Worm (Caenorhabditis elegans) whole organism, L3 larva: ENCODE measurements around the gene idpc-1.

Source experiments
- R02D3.7 ChIP-seq: fragments of 150-350 bp; optimal IDR thresholded peaks from 2 replicates; lab custom pipeline; 2014; ENCODE audit warnings: missing biosample characterization, missing genetic modification characterization
- ZK546.5 ChIP-seq: sonication (generic microtip); optimal IDR thresholded peaks from 2 replicates; lab custom pipeline; 2017; ENCODE audit warnings: missing biosample characterization, missing genetic modification characterization
- aly-2 ChIP-seq: fragments of 150-350 bp; optimal IDR thresholded peaks from 2 replicates; lab custom pipeline; 2014; ENCODE audit warnings: missing biosample characterization, missing genetic modification characterization
- ama-1 ChIP-seq: fragments of 150-350 bp; optimal IDR thresholded peaks from 2 replicates; lab custom pipeline; 2018
- ceh-16 ChIP-seq: sonication (generic microtip); optimal IDR thresholded peaks from 2 replicates; lab custom pipeline; 2017; ENCODE audit warnings: missing biosample characterization, missing genetic modification characterization
- ceh-28 ChIP-seq: fragments of 150-350 bp; optimal IDR thresholded peaks from 2 replicates; lab custom pipeline; 2014; ENCODE audit warnings: missing biosample characterization, missing genetic modification reagents, missing genetic modification characterization
- ceh-82 ChIP-seq: fragments of 150-350 bp; optimal IDR thresholded peaks from 2 replicates; lab custom pipeline; 2014; ENCODE audit warnings: missing biosample characterization, missing genetic modification characterization
- ceh-9 ChIP-seq: sonication (generic microtip); optimal IDR thresholded peaks from 2 replicates; lab custom pipeline; 2018; ENCODE audit warnings: missing biosample characterization, missing genetic modification characterization
- egl-27 ChIP-seq: sonication (generic microtip); optimal IDR thresholded peaks from 4 replicates; lab custom pipeline; 2017; ENCODE audit warnings: missing biosample characterization, missing genetic modification reagents, missing genetic modification characterization
- elt-1 ChIP-seq: fragments of 150-350 bp; optimal IDR thresholded peaks from 2 replicates; lab custom pipeline; 2014; ENCODE audit warnings: missing biosample characterization, missing genetic modification characterization
- elt-2 ChIP-seq: sonication (generic microtip); optimal IDR thresholded peaks from 2 replicates; lab custom pipeline; 2016; ENCODE audit warnings: missing genetic modification reagents, mild to moderate bottlenecking, missing genetic modification characterization, missing compliant biosample characterization
- elt-3 ChIP-seq, 3 experiments: fragments of 150-350 bp in 1 of 3; sonication (generic microtip) in 2 of 3; optimal IDR thresholded peaks; 2 replicates in 2 of 3; 4 replicates in 1 of 3; lab custom pipeline; 2014 to 2017; ENCODE audit warnings: missing biosample characterization in 3 of 3, missing genetic modification characterization in 3 of 3
- eor-1 ChIP-seq, 2 experiments: fragments of 150-350 bp; optimal IDR thresholded peaks; 2 replicates each; lab custom pipeline; 2014 to 2018; ENCODE audit warnings: missing biosample characterization in 2 of 2, missing genetic modification characterization in 2 of 2
- fkh-10 ChIP-seq: sonication (generic microtip); optimal IDR thresholded peaks from 2 replicates; lab custom pipeline; 2017; ENCODE audit warnings: missing biosample characterization, missing genetic modification reagents, missing genetic modification characterization
- fkh-2 ChIP-seq: fragments of 150-350 bp; optimal IDR thresholded peaks from 2 replicates; lab custom pipeline; 2014; ENCODE audit warnings: missing biosample characterization, missing genetic modification reagents, missing genetic modification characterization
- fos-1 ChIP-seq: fragments of 150-350 bp; optimal IDR thresholded peaks from 2 replicates; lab custom pipeline; 2014; ENCODE audit warnings: missing biosample characterization, missing genetic modification characterization
- hmg-11 ChIP-seq: sonication (generic microtip); optimal IDR thresholded peaks from 2 replicates; lab custom pipeline; 2016; ENCODE audit warnings: missing genetic modification characterization, missing compliant biosample characterization
- jun-1 ChIP-seq: fragments of 150-350 bp; optimal IDR thresholded peaks from 2 replicates; lab custom pipeline; 2014; ENCODE audit warnings: missing biosample characterization, missing genetic modification reagents, missing genetic modification characterization
- lin-39 ChIP-seq: fragments of 150-350 bp; optimal IDR thresholded peaks from 2 replicates; lab custom pipeline; 2018; ENCODE audit warnings: missing biosample characterization, missing genetic modification reagents, missing genetic modification characterization
- lsy-12 ChIP-seq: sonication (generic microtip); optimal IDR thresholded peaks from 2 replicates; lab custom pipeline; 2016; ENCODE audit warnings: mild to moderate bottlenecking, missing genetic modification characterization, missing compliant biosample characterization
- mdl-1 ChIP-seq: fragments of 150-350 bp; optimal IDR thresholded peaks from 2 replicates; lab custom pipeline; 2014; ENCODE audit warnings: missing biosample characterization, missing genetic modification characterization
- nfya-1 ChIP-seq: sonication (generic microtip); optimal IDR thresholded peaks from 2 replicates; lab custom pipeline; 2017; ENCODE audit warnings: missing genetic modification characterization, mild to moderate bottlenecking, missing compliant biosample characterization, antibody characterized with exemption, moderate library complexity; ENCODE audit not compliant: insufficient read depth
- nhr-11 ChIP-seq: fragments of 150-350 bp; optimal IDR thresholded peaks from 2 replicates; lab custom pipeline; 2014; ENCODE audit warnings: missing biosample characterization, missing genetic modification characterization
- nhr-23 ChIP-seq: fragments of 150-350 bp; optimal IDR thresholded peaks from 2 replicates; lab custom pipeline; 2014; ENCODE audit warnings: missing biosample characterization, missing genetic modification reagents, missing genetic modification characterization
- nhr-67 ChIP-seq: fragments of 150-350 bp; optimal IDR thresholded peaks from 2 replicates; lab custom pipeline; 2014; ENCODE audit warnings: missing biosample characterization, missing genetic modification characterization
- nhr-76 ChIP-seq: fragments of 150-350 bp; sonication (generic microtip); optimal IDR thresholded peaks from 5 replicates; lab custom pipeline; 2014; ENCODE audit warnings: missing biosample characterization, missing genetic modification characterization
- pha-4 ChIP-seq: fragments of 150-350 bp; optimal IDR thresholded peaks from 2 replicates; lab custom pipeline; 2014; ENCODE audit warnings: missing biosample characterization, missing genetic modification reagents, missing genetic modification characterization
- pqm-1 ChIP-seq: fragments of 150-350 bp; optimal IDR thresholded peaks from 2 replicates; lab custom pipeline; 2017; ENCODE audit warnings: missing biosample characterization, missing genetic modification characterization, inconsistent platforms
- sea-2 ChIP-seq: fragments of 150-350 bp; sonication (generic microtip); optimal IDR thresholded peaks from 4 replicates; lab custom pipeline; 2014; ENCODE audit warnings: missing biosample characterization, missing genetic modification reagents, missing genetic modification characterization
- skn-1 ChIP-seq: fragments of 150-350 bp; optimal IDR thresholded peaks from 2 replicates; lab custom pipeline; 2014; ENCODE audit warnings: missing biosample characterization, missing genetic modification characterization
- snpc-4 ChIP-seq: fragments of 150-350 bp; optimal IDR thresholded peaks from 2 replicates; lab custom pipeline; 2014; ENCODE audit warnings: missing biosample characterization, missing genetic modification characterization
- tbx-2 ChIP-seq: sonication (generic microtip); optimal IDR thresholded peaks from 2 replicates; lab custom pipeline; 2016; ENCODE audit warnings: mild to moderate bottlenecking, missing genetic modification characterization, missing compliant biosample characterization
- unc-62 ChIP-seq: fragments of 150-350 bp; sonication (generic microtip); optimal IDR thresholded peaks from 4 replicates; lab custom pipeline; 2014; ENCODE audit warnings: missing biosample characterization, missing genetic modification reagents, missing genetic modification characterization
- zag-1 ChIP-seq: fragments of 150-350 bp; optimal IDR thresholded peaks from 2 replicates; lab custom pipeline; 2014; ENCODE audit warnings: missing biosample characterization, missing genetic modification characterization
- ztf-4 ChIP-seq: fragments of 150-350 bp; optimal IDR thresholded peaks from 2 replicates; lab custom pipeline; 2014; ENCODE audit warnings: missing biosample characterization, missing genetic modification characterization

Gene idpc-1

ce11 chrIII:11466420-11467188, 39.6 kb downstream of the idpc-1 start:
- TF ChIP-seq aly-2 (tag; lab: Kevin White, UChicago) (no peak), elt-2 (peak; percentile 32), fkh-10 (GFP tag; lab: Kevin White, UChicago) (no peak), eor-1 (tag; optimal IDR thresholded peaks at IDR 0.05; lab: Kevin White, UChicago) (no peak), sea-2 (GFP tag; lab: Kevin White, UChicago) (no peak), ceh-82 (tag; lab: Kevin White, UChicago) (no peak), pha-4 (tag; lab: Kevin White, UChicago) (peak; percentile 13), ceh-28 (tag; lab: Kevin White, UChicago) (peak; percentile 7), jun-1 (tag; lab: Kevin White, UChicago) (no peak), elt-1 (tag; lab: Kevin White, UChicago) (no peak), nfya-1 (peak; percentile 42), mdl-1 (tag; lab: Kevin White, UChicago) (no peak), nhr-23 (no peak), pqm-1 (tag; lab: Kevin White, UChicago) (no peak), egl-27 (no peak), ZK546.5 (no peak), skn-1 (tag; lab: Kevin White, UChicago) (no peak), tbx-2 (tag; lab: Kevin White, UChicago) (no peak), lsy-12 (tag; lab: Kevin White, UChicago) (no peak), ceh-9 (tag; lab: Kevin White, UChicago) (no peak), unc-62 (GFP tag; lab: Kevin White, UChicago) (no peak), fkh-2 (no peak), nhr-76 (tag; lab: Kevin White, UChicago) (no peak), elt-3 (tag; optimal IDR thresholded peaks at IDR 0.05; lab: Kevin White, UChicago) (no peak), ztf-4 (tag; lab: Kevin White, UChicago) (no peak), ceh-16 (tag; lab: Kevin White, UChicago) (no peak), snpc-4 (no peak), nhr-11 (tag; lab: Kevin White, UChicago) (no peak), ama-1 (lab: Kevin White, UChicago) (no peak), zag-1 (tag; lab: Kevin White, UChicago) (no peak), hmg-11 (peak; percentile 49), lin-39 (peak; percentile 25), fos-1 (tag; lab: Kevin White, UChicago) (no peak)

DNA sequence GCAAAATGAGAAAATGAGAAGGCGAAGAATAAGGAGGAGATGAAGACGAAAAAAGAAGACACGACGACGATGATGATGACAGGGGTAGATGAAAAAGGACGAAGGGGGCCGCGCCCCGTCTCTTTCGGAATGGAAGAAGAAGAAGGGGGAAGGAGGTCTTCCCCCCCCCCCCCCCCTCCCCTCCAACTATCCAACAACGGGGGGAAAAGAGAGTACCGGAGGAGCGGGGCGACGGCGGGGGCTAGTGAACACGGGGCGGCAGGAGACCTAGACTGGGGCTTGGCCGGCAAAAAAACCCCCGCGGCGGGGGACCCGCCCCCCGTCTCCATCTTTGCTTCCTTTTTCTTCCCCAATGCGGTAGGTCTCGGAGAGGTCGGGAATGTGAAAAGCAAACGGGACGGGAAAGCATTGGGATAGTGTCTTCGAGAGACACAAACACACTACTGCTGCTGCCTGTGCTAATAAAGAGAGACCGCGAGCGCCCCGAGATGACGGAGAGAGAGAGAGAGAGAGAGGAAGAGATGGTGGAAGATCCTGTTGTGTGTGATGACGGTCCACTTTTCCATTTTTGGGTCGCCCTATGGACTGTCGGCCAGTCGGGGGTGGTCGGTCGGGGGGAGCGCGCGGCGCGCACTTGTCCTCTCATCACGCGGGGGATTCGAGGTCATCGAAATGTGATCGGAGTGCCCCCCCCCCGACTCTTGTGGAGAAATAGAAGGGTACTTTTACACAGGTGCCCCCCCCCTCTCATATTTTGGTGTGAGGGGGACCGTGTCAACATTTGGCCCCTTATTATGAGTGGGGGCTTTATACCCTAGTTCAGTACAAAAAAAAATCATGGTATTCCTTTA, 40.9 kb downstream of the idpc-1 start:
- TF ChIP-seq R02D3.7 (tag; lab: Kevin White, UChicago), result no peak
- TF ChIP-seq hmg-11, result peak; percentile 45
- no peak for TF ChIP-seq ceh-82 (tag; lab: Kevin White, UChicago)
- TF ChIP-seq pha-4 (tag; lab: Kevin White, UChicago), result peak; percentile 20
- peak; percentile 5 for TF ChIP-seq nfya-1
- TF ChIP-seq nhr-23, result peak; percentile 57

- TF ChIP-seq nhr-67 (tag; lab: Kevin White, UChicago), result no peak
- TF ChIP-seq nfya-1, result peak; percentile 91
Observed at ce11 chrIII:11470311-11470858, 43.4 kb downstream of the idpc-1 start, which contains the start of gene bed-2. bed-2 (minus strand) TSS chrIII:11470808.

DNA sequence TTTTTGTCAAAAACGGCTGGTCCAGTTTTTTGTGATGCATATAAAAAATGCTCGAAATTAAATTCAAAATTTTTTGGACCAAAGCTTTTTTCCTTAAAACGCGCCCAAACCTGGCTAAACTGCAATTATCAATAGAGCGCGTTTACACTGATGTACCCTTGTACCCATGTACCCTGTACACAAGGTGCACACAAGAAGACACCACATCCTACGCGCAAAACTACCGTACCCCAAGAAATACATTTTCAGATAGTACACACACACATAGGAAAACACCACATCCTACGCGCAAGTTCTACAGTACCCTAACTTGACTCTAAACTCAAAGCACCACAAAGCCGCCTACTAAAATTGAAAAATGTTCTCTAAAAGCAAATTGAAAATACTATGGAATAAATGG, 44.3 kb downstream of the idpc-1 start:
- TF ChIP-seq nhr-11 (tag; lab: Kevin White, UChicago) (no peak), jun-1 (tag; lab: Kevin White, UChicago) (no peak)
